Worm (Caenorhabditis elegans) whole organism, L1 larva: ENCODE measurements around the gene ipmk-1.

Experiments used
- C16A3.4 ChIP-seq: fragments of 150-350 bp; optimal IDR thresholded peaks from 2 replicates; lab custom pipeline; 2014; ENCODE audit warnings: missing biosample characterization, missing genetic modification characterization
- C34B4.2 ChIP-seq: sonication (generic microtip); optimal IDR thresholded peaks from 2 replicates; lab custom pipeline; 2017; ENCODE audit warnings: mild to moderate bottlenecking, missing genetic modification characterization, missing compliant biosample characterization
- Y116A8C.19 ChIP-seq: sonication (generic microtip); optimal IDR thresholded peaks from 2 replicates; lab custom pipeline; 2016; ENCODE audit warnings: missing compliant biosample characterization, missing genetic modification characterization, borderline replicate concordance
- aly-2 ChIP-seq: fragments of 150-350 bp; optimal IDR thresholded peaks from 2 replicates; lab custom pipeline; 2014; ENCODE audit warnings: missing biosample characterization, missing genetic modification characterization
- ama-1 ChIP-seq: fragments of 150-350 bp; optimal IDR thresholded peaks from 2 replicates; lab custom pipeline; 2014
- blmp-1 ChIP-seq: fragments of 150-350 bp; optimal IDR thresholded peaks from 2 replicates; lab custom pipeline; 2014; ENCODE audit warnings: missing biosample characterization, missing genetic modification characterization
- ceh-63 ChIP-seq: fragments of 200-800 bp; sonication (Bioruptor generic); optimal IDR thresholded peaks from 2 replicates; lab custom pipeline; 2018; ENCODE audit warnings: mild to moderate bottlenecking, missing genetic modification characterization, missing compliant biosample characterization
- ceh-82 ChIP-seq, 3 experiments: fragments of 150-350 bp in 1 of 3; sonication (generic microtip) in 2 of 3; optimal IDR thresholded peaks; 2 replicates each; lab custom pipeline; 2014 to 2017; ENCODE audit warnings: missing biosample characterization in 3 of 3, missing genetic modification characterization in 3 of 3
- ceh-88 ChIP-seq: fragments of 200-800 bp; sonication (Bioruptor generic); IDR thresholded peaks from 2 replicates; pipeline ENCODE4 v1.3.6; 2022; ENCODE audit warnings: missing genetic modification characterization, missing compliant biosample characterization
- ceh-90 ChIP-seq: sonication (generic microtip); optimal IDR thresholded peaks from 2 replicates; lab custom pipeline; 2016; ENCODE audit warnings: missing genetic modification characterization, missing compliant biosample characterization
- ces-1 ChIP-seq: fragments of 150-350 bp; optimal IDR thresholded peaks from 2 replicates; lab custom pipeline; 2014; ENCODE audit warnings: missing biosample characterization, missing genetic modification reagents, missing genetic modification characterization
- dpl-1 ChIP-seq, 3 experiments: fragments of 150-350 bp in 2 of 3; sonication (generic microtip) in 1 of 3; optimal IDR thresholded peaks; 2 replicates each; lab custom pipeline; 2014 to 2017; ENCODE audit warnings: missing biosample characterization in 3 of 3, missing genetic modification characterization in 3 of 3, missing genetic modification reagents in 3 of 3
- efl-3 ChIP-seq: fragments of 200-800 bp; sonication (Bioruptor generic); optimal IDR thresholded peaks from 2 replicates; lab custom pipeline; 2018; ENCODE audit warnings: mild to moderate bottlenecking, missing genetic modification characterization, missing compliant biosample characterization
- egl-27 ChIP-seq, 2 experiments: fragments of 150-350 bp in 1 of 2; sonication (generic microtip); optimal IDR thresholded peaks; 3 replicates each; lab custom pipeline; 2017 to 2018; ENCODE audit warnings: missing biosample characterization in 2 of 2, missing genetic modification characterization in 2 of 2, missing genetic modification reagents in 2 of 2
- elt-3 ChIP-seq, 6 experiments: fragments of 150-350 bp in 1 of 6; sonication (generic microtip); optimal IDR thresholded peaks; 2 replicates each; lab custom pipeline; 2017 to 2018; ENCODE audit warnings: missing biosample characterization in 6 of 6, missing genetic modification characterization in 6 of 6, inconsistent platforms in 1 of 6
- fkh-4 ChIP-seq: sonication (generic microtip); optimal IDR thresholded peaks from 2 replicates; lab custom pipeline; 2016; ENCODE audit warnings: missing compliant biosample characterization, missing genetic modification characterization, borderline replicate concordance
- fkh-8 ChIP-seq: sonication (generic microtip); optimal IDR thresholded peaks from 2 replicates; lab custom pipeline; 2016; ENCODE audit warnings: mild to moderate bottlenecking, missing genetic modification characterization, missing compliant biosample characterization
- fos-1 ChIP-seq: fragments of 150-350 bp; optimal IDR thresholded peaks from 2 replicates; lab custom pipeline; 2014; ENCODE audit warnings: missing biosample characterization, missing genetic modification characterization
- grh-1 ChIP-seq: fragments of 200-800 bp; sonication (Bioruptor generic); IDR thresholded peaks from 2 replicates; pipeline ENCODE4 v1.3.6; 2022; ENCODE audit warnings: missing genetic modification reagents, missing genetic modification characterization, missing compliant biosample characterization
- hlh-17 ChIP-seq: fragments of 200-800 bp; sonication (Bioruptor generic); optimal IDR thresholded peaks from 2 replicates; lab custom pipeline; 2018; ENCODE audit warnings: missing genetic modification characterization, mild to moderate bottlenecking, missing compliant biosample characterization, moderate library complexity, borderline replicate concordance
- hlh-4 ChIP-seq: sonication (generic microtip); optimal IDR thresholded peaks from 2 replicates; lab custom pipeline; 2016; ENCODE audit warnings: mild to moderate bottlenecking, missing genetic modification characterization, missing compliant biosample characterization
- hpl-2 ChIP-seq: fragments of 150-350 bp; optimal IDR thresholded peaks from 2 replicates; lab custom pipeline; 2014; ENCODE audit warnings: missing biosample characterization, missing genetic modification reagents, missing genetic modification characterization
- irx-1 ChIP-seq: sonication (generic microtip); optimal IDR thresholded peaks from 2 replicates; lab custom pipeline; 2016; ENCODE audit warnings: missing genetic modification characterization, missing compliant biosample characterization
- isw-1 ChIP-seq: fragments of 200-800 bp; sonication (Bioruptor generic); IDR thresholded peaks from 2 replicates; pipeline ENCODE4 v1.3.6; 2022; ENCODE audit warnings: missing genetic modification characterization, missing compliant biosample characterization
- lin-13 ChIP-seq: fragments of 150-350 bp; optimal IDR thresholded peaks from 2 replicates; lab custom pipeline; 2014; ENCODE audit warnings: missing biosample characterization, missing genetic modification reagents, missing genetic modification characterization
- lin-14 ChIP-seq: fragments of 200-800 bp; sonication (Bioruptor generic); optimal IDR thresholded peaks from 2 replicates; lab custom pipeline; 2018; ENCODE audit warnings: mild to moderate bottlenecking, missing genetic modification characterization, moderate library complexity, missing compliant biosample characterization
- lin-15B ChIP-seq: fragments of 150-350 bp; sonication (generic microtip); optimal IDR thresholded peaks from 3 replicates; lab custom pipeline; 2014; ENCODE audit warnings: missing biosample characterization, missing genetic modification characterization
- lin-39 ChIP-seq: fragments of 150-350 bp; optimal IDR thresholded peaks from 2 replicates; lab custom pipeline; 2014; ENCODE audit warnings: missing biosample characterization, missing genetic modification reagents, missing genetic modification characterization
- lir-3 ChIP-seq: sonication (generic microtip); optimal IDR thresholded peaks from 2 replicates; lab custom pipeline; 2016; ENCODE audit warnings: mild to moderate bottlenecking, missing genetic modification characterization, moderate library complexity, missing compliant biosample characterization; ENCODE audit not compliant: poor library complexity
- nhr-11 ChIP-seq: fragments of 150-350 bp; optimal IDR thresholded peaks from 2 replicates; lab custom pipeline; 2014; ENCODE audit warnings: missing biosample characterization, missing genetic modification characterization
- nhr-12 ChIP-seq: sonication (generic microtip); optimal IDR thresholded peaks from 2 replicates; lab custom pipeline; 2017; ENCODE audit warnings: missing biosample characterization, missing genetic modification characterization
- nhr-47 ChIP-seq: sonication (generic microtip); optimal IDR thresholded peaks from 2 replicates; lab custom pipeline; 2016; ENCODE audit warnings: mild to moderate bottlenecking, missing genetic modification characterization, moderate library complexity, missing compliant biosample characterization
- nhr-71 ChIP-seq: sonication (generic microtip); optimal IDR thresholded peaks from 2 replicates; lab custom pipeline; 2016; ENCODE audit warnings: mild to moderate bottlenecking, missing genetic modification characterization, moderate library complexity, missing compliant biosample characterization
- nhr-76 ChIP-seq: sonication (generic microtip); optimal IDR thresholded peaks from 2 replicates; lab custom pipeline; 2017; ENCODE audit warnings: missing biosample characterization, missing genetic modification characterization
- nhr-85 ChIP-seq: sonication (generic microtip); peaks from one replicate; lab custom pipeline; 2016; ENCODE audit warnings: missing genetic modification characterization, inconsistent platforms, missing compliant biosample characterization
- pag-3 ChIP-seq: sonication (generic microtip); optimal IDR thresholded peaks from 2 replicates; lab custom pipeline; 2017; ENCODE audit warnings: missing genetic modification characterization, mild to moderate bottlenecking, missing compliant biosample characterization, antibody characterized with exemption, borderline replicate concordance; ENCODE audit not compliant: insufficient read depth
- pqm-1 ChIP-seq: sonication (generic microtip); optimal IDR thresholded peaks from 3 replicates; lab custom pipeline; 2017; ENCODE audit warnings: missing biosample characterization, missing genetic modification characterization
- rnt-1 ChIP-seq: sonication (generic microtip); optimal IDR thresholded peaks from 2 replicates; lab custom pipeline; 2016; ENCODE audit warnings: mild to moderate bottlenecking, missing genetic modification characterization, moderate library complexity, missing compliant biosample characterization
- skn-1 ChIP-seq: fragments of 150-350 bp; optimal IDR thresholded peaks from 2 replicates; lab custom pipeline; 2014; ENCODE audit warnings: missing biosample characterization, missing genetic modification characterization
- snu-23 ChIP-seq: sonication (generic microtip); optimal IDR thresholded peaks from 2 replicates; lab custom pipeline; 2016; ENCODE audit warnings: missing genetic modification characterization, missing compliant biosample characterization
- sptf-1 ChIP-seq: fragments of 150-350 bp; optimal IDR thresholded peaks from 2 replicates; lab custom pipeline; 2014; ENCODE audit warnings: missing biosample characterization, missing genetic modification characterization
- sup-37 ChIP-seq: fragments of 200-800 bp; sonication (Bioruptor generic); optimal IDR thresholded peaks from 2 replicates; lab custom pipeline; 2018; ENCODE audit warnings: mild to moderate bottlenecking, missing genetic modification characterization, missing compliant biosample characterization
- unc-130 ChIP-seq: fragments of 150-350 bp; optimal IDR thresholded peaks from 2 replicates; lab custom pipeline; 2017; ENCODE audit warnings: missing biosample characterization, missing genetic modification characterization, inconsistent platforms
- unc-62 ChIP-seq: fragments of 150-350 bp; optimal IDR thresholded peaks from 2 replicates; lab custom pipeline; 2014; ENCODE audit warnings: missing biosample characterization, missing genetic modification reagents, missing genetic modification characterization
- unc-98 ChIP-seq: fragments of 200-800 bp; sonication (Bioruptor generic); IDR thresholded peaks from 2 replicates; pipeline ENCODE4 v1.3.6; 2022; ENCODE audit warnings: missing genetic modification characterization, missing compliant biosample characterization
- vab-15 ChIP-seq: sonication (generic microtip); optimal IDR thresholded peaks from 2 replicates; lab custom pipeline; 2017; ENCODE audit warnings: missing genotype, mild to moderate bottlenecking, missing genetic modification characterization, missing compliant biosample characterization
- xbp-1 ChIP-seq: sonication (generic microtip); optimal IDR thresholded peaks from 2 replicates; lab custom pipeline; 2016; ENCODE audit warnings: missing genetic modification characterization, missing compliant biosample characterization
- zip-4 ChIP-seq: fragments of 200-800 bp; sonication (Bioruptor generic); optimal IDR thresholded peaks from 2 replicates; lab custom pipeline; 2018; ENCODE audit warnings: mild to moderate bottlenecking, missing genetic modification characterization, moderate library complexity, missing compliant biosample characterization
- ztf-11 ChIP-seq, 2 experiments: sonication (generic microtip); optimal IDR thresholded peaks; 2 replicates each; lab custom pipeline; 2016 to 2017; ENCODE audit warnings: missing genetic modification characterization in 2 of 2, missing biosample characterization in 1 of 2, missing compliant biosample characterization in 1 of 2
- ztf-4 ChIP-seq: fragments of 150-350 bp; optimal IDR thresholded peaks from 2 replicates; lab custom pipeline; 2014; ENCODE audit warnings: missing biosample characterization, missing genetic modification characterization

Gene ipmk-1

ce11 chrIV:12594574-12594973 is 46.6 kb downstream of the ipmk-1 start (continued):
- TF ChIP-seq lir-3 (tag; lab: Kevin White, UChicago) (peak; percentile 61), lin-13 (peak; percentile 21), ceh-63 (GFP tag; lab: Kevin White, UChicago) (peak; percentile 1), zip-4 (peak; percentile 13), ces-1 (GFP tag; lab: Kevin White, UChicago) (no peak), unc-62 (GFP tag; lab: Kevin White, UChicago) (no peak), hpl-2 (no peak), pag-3 (tag; lab: Kevin White, UChicago) (no peak), unc-98 (peak; percentile 70), ceh-88 (peak; percentile 68; the same call in 1 of the 2 replicates), vab-15 (tag; lab: Kevin White, UChicago) (peak; percentile 59), nhr-71 (peak; percentile 89), nhr-12 (tag; lab: Kevin White, UChicago) (no peak), ceh-90 (tag; lab: Kevin White, UChicago) (no peak), sup-37 (peak; percentile 23), skn-1 (tag; lab: Kevin White, UChicago) (peak; percentile 72), C34B4.2 (no peak), nhr-47 (peak; percentile 87), rnt-1 (tag; lab: Kevin White, UChicago) (peak; percentile 93), lin-14 (GFP tag; lab: Kevin White, UChicago) (peak; percentile 88), fkh-8 (tag; lab: Kevin White, UChicago) (peak; percentile 80), ama-1 (no peak), Y116A8C.19 (tag; lab: Kevin White, UChicago) (no peak), nhr-76 (no peak), snu-23 (GFP tag; lab: Kevin White, UChicago) (peak; percentile 91), C16A3.4 (tag; lab: Kevin White, UChicago) (peak; percentile 53), egl-27 (tag; optimal IDR thresholded peaks at IDR 0.05; lab: Kevin White, UChicago) (no peak), fos-1 (peak; percentile 61), elt-3 (tag; optimal IDR thresholded peaks at IDR 0.05; lab: Kevin White, UChicago) (peak in 2 of 6 experiments; percentile 1 to 21), ceh-82 (tag; optimal IDR thresholded peaks at IDR 0.05; lab: Kevin White, UChicago) (peak; percentile 41 to 84 (median 68)), nhr-85 (tag; lab: Kevin White, UChicago) (no peak), efl-3 (GFP tag; lab: Kevin White, UChicago) (no peak), nhr-11 (tag; lab: Kevin White, UChicago) (no peak), pqm-1 (tag; lab: Kevin White, UChicago) (no peak), blmp-1 (tag; lab: Kevin White, UChicago) (no peak), dpl-1 (GFP tag; optimal IDR thresholded peaks at IDR 0.05; lab: Kevin White, UChicago) (peak; percentile 27 to 67 (median 53)), sptf-1 (no peak), hlh-4 (no peak), ztf-4 (tag; lab: Kevin White, UChicago) (no peak), hlh-17 (GFP tag; lab: Kevin White, UChicago) (no peak)

ce11 chrIV:12596960-12597359 is 49.0 kb downstream of the ipmk-1 start:
- TF ChIP-seq grh-1 (GFP tag; lab: Robert Waterston, UW) (no peak), xbp-1 (tag; lab: Kevin White, UChicago) (no peak), fkh-4 (tag; lab: Kevin White, UChicago) (no peak), aly-2 (tag; lab: Kevin White, UChicago) (no peak), elt-3 (tag; optimal IDR thresholded peaks at IDR 0.05; lab: Kevin White, UChicago) (no peak), unc-98 (no peak), irx-1 (tag; lab: Kevin White, UChicago) (no peak), lir-3 (tag; lab: Kevin White, UChicago) (no peak), egl-27 (tag; optimal IDR thresholded peaks at IDR 0.05; lab: Kevin White, UChicago) (no peak), lin-15B (no peak), unc-130 (tag; lab: Kevin White, UChicago) (no peak), isw-1 (no peak), nhr-76 (no peak), lin-14 (GFP tag; lab: Kevin White, UChicago) (no peak), ztf-11 (tag; optimal IDR thresholded peaks at IDR 0.05; lab: Kevin White, UChicago) (no peak), lin-39 (tag; lab: Kevin White, UChicago) (no peak)
